Worm (Caenorhabditis elegans): ENCODE results near the gene C25H3.14.
A peak's percentile ranks its signal among the peaks of the same experiment; 100 is the strongest.

C25H3.14 gene

DNA sequence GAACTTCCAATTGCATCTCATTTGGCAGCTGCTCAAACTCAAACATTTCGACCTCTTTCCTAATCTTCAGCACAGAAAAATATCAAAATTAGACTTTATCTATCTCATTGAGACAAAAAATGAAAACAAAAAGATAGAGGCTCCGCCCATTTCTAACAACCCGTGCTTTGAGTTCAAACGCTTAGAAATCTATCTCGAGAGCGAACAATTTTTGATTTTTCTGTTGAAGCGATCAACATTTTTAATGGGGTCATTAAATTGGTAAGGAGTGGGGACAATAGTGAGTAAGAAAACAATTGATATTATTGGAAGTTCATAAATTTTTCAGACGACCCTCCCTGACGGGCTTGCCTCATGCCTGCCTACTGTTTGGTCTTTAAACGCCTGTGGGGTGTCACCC, 4.0 kb downstream of the C25H3.14 start, which contains the start of the genes C25H3.10 and C25H3.1:
C25H3.10 (minus strand) TSS at position 101 of the 400 bp plus-strand sequence.
C25H3.1 (plus strand) TSS at position 203 of the 400 bp plus-strand sequence.
- no peak for TF ChIP-seq nhr-6 (tag; optimal IDR thresholded peaks at IDR 0.05)
- TF ChIP-seq lsy-2 (tag; optimal IDR thresholded peaks at IDR 0.05) = no peak
- TF ChIP-seq snpc-4 (tag; optimal IDR thresholded peaks at IDR 0.05) = peak; percentile 6
- no peak for TF ChIP-seq nhr-25 (tag; optimal IDR thresholded peaks at IDR 0.05)

DNA sequence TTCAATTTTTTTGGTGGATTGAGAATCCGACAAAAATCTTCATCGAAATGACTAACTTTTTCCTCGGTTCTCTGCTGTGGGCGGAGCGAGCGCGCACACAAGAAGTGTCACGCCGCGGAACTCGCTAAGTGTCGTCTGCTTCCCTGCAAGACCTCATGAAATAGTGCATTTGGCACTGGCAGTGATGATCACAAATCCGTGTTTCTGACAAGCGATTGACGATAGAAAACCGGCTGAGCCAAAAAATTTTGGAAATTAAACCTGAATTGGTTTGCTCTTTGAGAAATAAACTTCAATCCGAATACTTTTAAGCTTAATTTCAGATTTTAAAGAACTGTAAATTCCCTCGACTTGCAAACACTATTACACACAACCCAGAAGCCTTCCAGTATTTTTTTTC, 6.6 kb downstream of the C25H3.14 start:
- TF ChIP-seq F13H6.1 (tag; optimal IDR thresholded peaks at IDR 0.05) (peak; percentile 60), nhr-10 (tag; optimal IDR thresholded peaks at IDR 0.05) (no peak), gmeb-1 (tag; optimal IDR thresholded peaks at IDR 0.05) (peak; percentile 69), C34F6.9 (tag; optimal IDR thresholded peaks at IDR 0.05) (peak; percentile 42), nhr-25 (tag; optimal IDR thresholded peaks at IDR 0.05) (peak; percentile 34), ZK546.5 (tag; optimal IDR thresholded peaks at IDR 0.05) (no peak), sem-4 (tag; optimal IDR thresholded peaks at IDR 0.05) (no peak), crh-2 (tag; optimal IDR thresholded peaks at IDR 0.05) (peak; percentile 77), snpc-4 (tag; optimal IDR thresholded peaks at IDR 0.05) (peak; percentile 98), unc-62 (GFP tag; optimal IDR thresholded peaks at IDR 0.05) (no peak), fos-1 (tag; optimal IDR thresholded peaks at IDR 0.05) (peak; percentile 74), nhr-129 (tag; optimal IDR thresholded peaks at IDR 0.05) (peak; percentile 70), peb-1 (tag; optimal IDR thresholded peaks at IDR 0.05) (no peak), unc-55 (GFP tag; optimal IDR thresholded peaks at IDR 0.05) (no peak), sma-9 (GFP tag; optimal IDR thresholded peaks at IDR 0.05) (peak; percentile 88), sma-9 (tag; optimal IDR thresholded peaks at IDR 0.05) (no peak), elt-3 (tag; optimal IDR thresholded peaks at IDR 0.05) (no peak), lin-13 (GFP tag; optimal IDR thresholded peaks at IDR 0.05) (peak; percentile 42), zag-1 (tag; optimal IDR thresholded peaks at IDR 0.05) (no peak), ama-1 (optimal IDR thresholded peaks at IDR 0.05) (peak; percentile 91), mab-5 (tag; optimal IDR thresholded peaks at IDR 0.05) (peak; percentile 44), ztf-1 (GFP tag; conservative IDR thresholded peaks at IDR 0.05) (no peak), aly-2 (tag; optimal IDR thresholded peaks at IDR 0.05) (no peak), nhr-237 (tag; optimal IDR thresholded peaks at IDR 0.05) (no peak), lsy-2 (tag; optimal IDR thresholded peaks at IDR 0.05) (peak; percentile 57 to 72), mdl-1 (tag; optimal IDR thresholded peaks at IDR 0.05) (peak; percentile 66 to 77), egl-27 (tag; optimal IDR thresholded peaks at IDR 0.05) (peak; percentile 5), elt-1 (tag; optimal IDR thresholded peaks at IDR 0.05) (no peak), ztf-4 (tag; optimal IDR thresholded peaks at IDR 0.05) (no peak), sma-3 (GFP tag; optimal IDR thresholded peaks at IDR 0.05) (peak; percentile 81), nhr-21 (tag; optimal IDR thresholded peaks at IDR 0.05) (peak; percentile 82)

DNA sequence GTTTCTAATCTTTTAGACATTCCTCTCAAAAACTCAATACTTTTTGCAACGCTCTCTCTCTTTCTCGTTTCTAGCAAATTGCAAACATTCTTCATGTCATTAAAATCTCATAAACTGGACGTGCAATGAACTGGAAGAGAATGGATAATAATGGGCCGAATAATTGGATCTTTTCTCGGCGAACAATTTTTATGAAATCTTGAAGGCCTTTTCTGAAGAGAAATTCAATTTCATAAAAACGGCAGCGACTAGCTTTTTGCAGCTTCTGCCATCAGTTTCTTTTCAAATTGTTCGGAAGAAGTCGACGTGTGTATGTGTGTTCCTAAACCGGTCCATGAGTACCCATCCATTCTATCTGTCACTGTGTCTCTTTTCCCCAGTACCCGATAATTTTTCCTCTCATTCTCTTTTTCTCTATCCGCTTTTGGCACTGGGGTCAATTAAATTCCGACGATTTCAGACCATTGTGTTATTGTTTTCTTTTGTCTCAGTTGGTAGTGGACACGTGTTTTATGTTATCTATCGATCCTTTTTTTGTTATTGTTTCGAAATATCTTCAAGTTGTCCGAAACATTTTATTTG, 7.8 kb downstream of the C25H3.14 start:
- peak; percentile 39 for TF ChIP-seq nhr-25 (tag; optimal IDR thresholded peaks at IDR 0.05)
- TF ChIP-seq nhr-237 (tag; optimal IDR thresholded peaks at IDR 0.05) = no peak

DNA sequence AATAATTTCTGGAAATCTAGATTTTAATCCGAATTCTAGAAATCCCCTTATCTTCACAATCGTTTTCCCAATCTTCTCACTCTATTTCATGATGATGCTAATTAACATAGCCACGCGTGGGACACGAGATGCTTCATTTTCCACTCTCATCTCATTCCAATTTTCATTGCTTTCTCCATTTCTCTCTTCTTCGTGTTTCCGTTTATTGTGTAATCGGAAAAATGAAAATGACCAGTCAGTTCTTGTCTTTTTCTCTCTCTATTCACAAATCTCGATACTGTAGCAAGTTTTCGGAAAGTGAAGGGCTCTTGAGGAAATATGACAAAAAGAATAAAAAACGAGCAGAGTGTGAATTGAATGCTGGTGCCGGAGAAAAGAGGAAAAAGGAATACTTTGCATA, 9.6 kb downstream of the C25H3.14 start:
- TF ChIP-seq sem-4 (tag; optimal IDR thresholded peaks at IDR 0.05) = peak; percentile 34
- TF ChIP-seq egl-27 (tag; optimal IDR thresholded peaks at IDR 0.05) = no peak

DNA sequence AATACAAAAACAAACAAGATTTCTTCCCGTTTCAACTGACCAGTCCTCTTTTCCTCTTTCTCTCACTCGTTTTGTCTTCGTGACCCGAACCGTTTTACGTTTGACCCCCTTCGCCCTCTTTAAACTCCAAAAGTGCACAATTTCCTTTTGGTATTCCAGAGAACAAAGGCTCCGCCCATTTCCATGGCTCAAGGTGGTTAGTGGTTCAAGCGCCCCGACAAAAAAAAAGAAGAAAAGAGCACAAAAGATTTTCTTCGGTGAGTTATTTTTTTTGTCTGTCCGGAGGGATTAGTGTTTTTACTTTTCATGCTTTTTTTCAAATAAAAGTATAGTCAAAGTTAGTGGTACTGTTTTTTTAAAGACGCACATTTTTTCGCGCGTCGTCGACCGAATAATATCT, 12.6 kb downstream of the C25H3.14 start, which contains the start of gene osta-2:
osta-2 (plus strand) TSS at position 160 of the 400 bp plus-strand sequence.
- no peak for TF ChIP-seq unc-39 (tag; optimal IDR thresholded peaks at IDR 0.05)
- TF ChIP-seq mab-5 (tag; optimal IDR thresholded peaks at IDR 0.05) = no peak

DNA sequence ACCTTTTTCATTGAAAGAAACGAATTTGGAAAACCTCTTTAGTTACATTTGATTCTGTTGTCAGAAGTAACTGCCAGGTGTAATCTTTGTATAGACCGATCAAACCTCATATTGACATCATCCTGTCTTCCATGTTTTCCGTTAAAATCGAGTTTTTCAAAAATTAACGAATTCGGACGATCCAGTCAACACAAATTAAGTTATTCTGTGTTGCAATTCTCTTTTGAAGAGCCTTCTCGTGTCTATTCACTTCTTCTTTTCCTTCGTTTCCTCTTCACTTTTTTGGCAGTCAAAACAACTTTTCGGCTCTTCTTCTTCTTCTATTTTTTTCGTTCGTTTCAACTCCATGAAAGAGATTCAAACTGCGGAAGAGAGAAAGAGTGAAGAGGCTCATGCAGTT, 13.3 kb downstream of the C25H3.14 start:
- TF ChIP-seq unc-55 (GFP tag; optimal IDR thresholded peaks at IDR 0.05) = peak; percentile 28
- TF ChIP-seq R02D3.7 (tag; optimal IDR thresholded peaks at IDR 0.05) = no peak
- TF ChIP-seq mbf-1 (tag; optimal IDR thresholded peaks at IDR 0.05) = no peak
- TF ChIP-seq ama-1 (optimal IDR thresholded peaks at IDR 0.05) = no peak
- peak; percentile 28 for TF ChIP-seq C34F6.9 (tag; optimal IDR thresholded peaks at IDR 0.05)
- TF ChIP-seq lin-13 (GFP tag; optimal IDR thresholded peaks at IDR 0.05) = no peak
- no peak for TF ChIP-seq ceh-82 (tag; optimal IDR thresholded peaks at IDR 0.05)
- no peak for TF ChIP-seq zag-1 (tag; optimal IDR thresholded peaks at IDR 0.05)
- no peak for TF ChIP-seq gmeb-1 (tag; optimal IDR thresholded peaks at IDR 0.05)
- peak in 1 of 2 experiments; percentile 19 for TF ChIP-seq lsy-2 (tag; optimal IDR thresholded peaks at IDR 0.05)
- TF ChIP-seq sma-3 (GFP tag; optimal IDR thresholded peaks at IDR 0.05) = no peak
- TF ChIP-seq nhr-25 (tag; optimal IDR thresholded peaks at IDR 0.05) = no peak
- no peak for TF ChIP-seq ztf-4 (tag; optimal IDR thresholded peaks at IDR 0.05)
- TF ChIP-seq nhr-10 (tag; optimal IDR thresholded peaks at IDR 0.05) = no peak
- peak; percentile 38 for TF ChIP-seq sem-4 (tag; optimal IDR thresholded peaks at IDR 0.05)
- TF ChIP-seq egl-27 (tag; optimal IDR thresholded peaks at IDR 0.05) = no peak
